Fruit fly (Drosophila melanogaster): ENCODE results near the gene Kif19A.

Kif19A gene

DNA sequence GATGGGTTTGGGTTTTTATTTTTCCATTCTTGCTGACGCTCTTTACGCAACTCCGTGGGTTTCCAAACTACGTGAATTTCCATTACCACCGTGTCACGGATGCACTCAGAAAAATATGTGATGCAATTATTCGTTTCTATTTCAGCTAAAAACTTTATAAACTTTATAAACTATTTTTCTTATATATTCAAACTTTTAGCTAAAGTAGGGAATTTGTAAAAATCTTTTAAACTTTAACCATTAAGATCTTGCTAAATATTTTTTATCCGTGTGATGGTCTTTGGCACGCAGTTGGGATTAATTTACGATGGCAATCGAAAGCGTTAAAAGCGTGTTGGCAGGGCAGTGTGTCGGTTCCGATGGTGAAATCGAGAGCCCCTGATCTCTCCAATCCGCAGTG, 22.8 kb downstream of the Kif19A start (continued):
- peak; percentile 68; the same call in 1 of the 3 replicates for TF ChIP-seq so (GFP tag; IDR thresholded peaks at IDR 0.05)
- TF ChIP-seq cg (GFP tag; optimal IDR thresholded peaks at IDR 0.05): no peak
- TF ChIP-seq CG7357 (GFP tag; IDR thresholded peaks at IDR 0.05): peak; percentile 26; the same call in 1 of the 3 replicates
- no peak for TF ChIP-seq CG6683 (GFP tag; optimal IDR thresholded peaks at IDR 0.05)
- TF ChIP-seq lola (GFP tag; optimal IDR thresholded peaks at IDR 0.05): no peak
- peak; percentile 33 for TF ChIP-seq Hmr (GFP tag; optimal IDR thresholded peaks at IDR 0.05)
- TF ChIP-seq nerfin-2 (GFP tag; IDR thresholded peaks at IDR 0.05; ENCODE audit: partially characterized antibody): no peak
- peak; percentile 56 for TF ChIP-seq PHDP (tag; optimal IDR thresholded peaks at IDR 0.05)
- no peak for TF ChIP-seq CG34224 (GFP tag; IDR thresholded peaks at IDR 0.05; ENCODE audit: partially characterized antibody)
- TF ChIP-seq CG11247 (GFP tag; IDR thresholded peaks at IDR 0.05): no peak
- TF ChIP-seq Myb (GFP tag; optimal IDR thresholded peaks at IDR 0.05): no peak
- TF ChIP-seq ERR (GFP tag; optimal IDR thresholded peaks at IDR 0.05): no peak
- TF ChIP-seq CG6813 (GFP tag; optimal IDR thresholded peaks at IDR 0.05): no peak
- TF ChIP-seq lbe (GFP tag; optimal IDR thresholded peaks at IDR 0.05): no peak
- TF ChIP-seq CG12104 (GFP tag; optimal IDR thresholded peaks at IDR 0.05): peak; percentile 19
- TF ChIP-seq CG8765 (GFP tag; IDR thresholded peaks at IDR 0.05): no peak
- TF ChIP-seq Xrp1 (GFP tag; IDR thresholded peaks at IDR 0.05): no peak
- TF ChIP-seq unc-4 (GFP tag; IDR thresholded peaks at IDR 0.05; ENCODE audit: partially characterized antibody): no peak
- TF ChIP-seq CG32767 (GFP tag; IDR thresholded peaks at IDR 0.05): no peak
- TF ChIP-seq C15 (GFP tag; IDR thresholded peaks at IDR 0.05): no peak
- no peak for TF ChIP-seq knrl (GFP tag; IDR thresholded peaks at IDR 0.05; ENCODE audit: partially characterized antibody)
- peak; percentile 46 for TF ChIP-seq CG4424 (GFP tag; optimal IDR thresholded peaks at IDR 0.05)
- TF ChIP-seq ash1 (GFP tag; optimal IDR thresholded peaks at IDR 0.05): no peak
- TF ChIP-seq Dfd (GFP tag; optimal IDR thresholded peaks at IDR 0.05): no peak
- no peak for TF ChIP-seq Dip2 (GFP tag; IDR thresholded peaks at IDR 0.05)
- TF ChIP-seq repo (GFP tag; optimal IDR thresholded peaks at IDR 0.05): no peak
- no peak for TF ChIP-seq CG7928 (GFP tag; optimal IDR thresholded peaks at IDR 0.05)
- no peak for TF ChIP-seq ro (GFP tag; IDR thresholded peaks at IDR 0.05)
- no peak for TF ChIP-seq CG2202 (tag; optimal IDR thresholded peaks at IDR 0.05)
- no peak for TF ChIP-seq CG30020 (tag; optimal IDR thresholded peaks at IDR 0.05)
- no peak for TF ChIP-seq maf-S (GFP tag; optimal IDR thresholded peaks at IDR 0.05)
- TF ChIP-seq chm (GFP tag; IDR thresholded peaks at IDR 0.05): no peak
- TF ChIP-seq Meics (GFP tag; optimal IDR thresholded peaks at IDR 0.05): peak; percentile 32
- TF ChIP-seq sc (optimal IDR thresholded peaks at IDR 0.05): no peak
- TF ChIP-seq sc (GFP tag; optimal IDR thresholded peaks at IDR 0.05): peak; percentile 11
- no peak for TF ChIP-seq Doc3 (GFP tag; IDR thresholded peaks at IDR 0.05; ENCODE audit: partially characterized antibody)
- no peak for TF ChIP-seq dimm (GFP tag; IDR thresholded peaks at IDR 0.05)
- TF ChIP-seq D (optimal IDR thresholded peaks at IDR 0.05): no peak
- peak; percentile 34 for TF ChIP-seq D (GFP tag; optimal IDR thresholded peaks at IDR 0.05)
- TF ChIP-seq tup (GFP tag; optimal IDR thresholded peaks at IDR 0.05): no peak
- TF ChIP-seq tap (tag; optimal IDR thresholded peaks at IDR 0.05): peak; percentile 72
- TF ChIP-seq BtbVII (GFP tag; optimal IDR thresholded peaks at IDR 0.05): peak; percentile 45
- TF ChIP-seq Ada2b (GFP tag; IDR thresholded peaks at IDR 0.05): peak; percentile 72
- no peak for TF ChIP-seq Stat92E (GFP tag; optimal IDR thresholded peaks at IDR 0.05)
- no peak for TF ChIP-seq CG2129 (GFP tag; IDR thresholded peaks at IDR 0.05; ENCODE audit: partially characterized antibody)
- no peak for TF ChIP-seq ham (GFP tag; IDR thresholded peaks at IDR 0.05)
- TF ChIP-seq ac (GFP tag; optimal IDR thresholded peaks at IDR 0.05): no peak
- TF ChIP-seq kni (GFP tag; optimal IDR thresholded peaks at IDR 0.05): no peak
- peak; percentile 43 for TF ChIP-seq Dek (tag; optimal IDR thresholded peaks at IDR 0.05)
- no peak for TF ChIP-seq CG7786 (GFP tag; optimal IDR thresholded peaks at IDR 0.05)
- TF ChIP-seq CG4617 (GFP tag; optimal IDR thresholded peaks at IDR 0.05; ENCODE audit: borderline replicate concordance): no peak
